Fruit fly (Drosophila melanogaster): Measurements from ENCODE around the gene Cog4.

The Cog4 gene

dm6 chr2L:10466865-10467270 is 21.6 kb downstream of the Cog4 start (continued):
- TF ChIP-seq CG13624 (GFP tag; optimal IDR thresholded peaks at IDR 0.05): peak; percentile 52
- TF ChIP-seq psq (GFP tag; optimal IDR thresholded peaks at IDR 0.05): peak; percentile 10
- peak; percentile 86 for TF ChIP-seq CG2712 (tag; optimal IDR thresholded peaks at IDR 0.05)
- TF ChIP-seq fd3F (GFP tag; optimal IDR thresholded peaks at IDR 0.05): peak; percentile 2
- TF ChIP-seq slp2 (GFP tag; optimal IDR thresholded peaks at IDR 0.05): peak; percentile 37
- TF ChIP-seq Meics (GFP tag; optimal IDR thresholded peaks at IDR 0.05): peak; percentile 51
- no peak for TF ChIP-seq zf30C (GFP tag; optimal IDR thresholded peaks at IDR 0.05)
- TF ChIP-seq sna (GFP tag; IDR thresholded peaks at IDR 0.05; ENCODE audit: partially characterized antibody): no peak
- peak; percentile 75; the same call in 2 of the 3 replicates for TF ChIP-seq row (GFP tag; IDR thresholded peaks at IDR 0.05)
- TF ChIP-seq HLH3B (GFP tag; IDR thresholded peaks at IDR 0.05): 0 out of 2 replicates have a peak, but pooled peaks have one; percentile 15
- TF ChIP-seq CG17359 (tag; optimal IDR thresholded peaks at IDR 0.05): peak; percentile 74
- TF ChIP-seq CG15073 (GFP tag; optimal IDR thresholded peaks at IDR 0.05): no peak
- TF ChIP-seq sens (GFP tag): peak; percentile 93
- TF ChIP-seq Lhr (GFP tag; optimal IDR thresholded peaks at IDR 0.05): peak; percentile 16
- TF ChIP-seq zen (tag; optimal IDR thresholded peaks at IDR 0.05): peak; percentile 16
- no peak for TF ChIP-seq CG6791 (GFP tag; IDR thresholded peaks at IDR 0.05; ENCODE audit: partially characterized antibody)
- peak; percentile 65 for TF ChIP-seq sd (tag; optimal IDR thresholded peaks at IDR 0.05)
- no peak for TF ChIP-seq Dip2 (GFP tag; IDR thresholded peaks at IDR 0.05)
- peak; percentile 53 for TF ChIP-seq dmrt11E (tag; optimal IDR thresholded peaks at IDR 0.05)
- peak; percentile 45 for TF ChIP-seq kay (GFP tag; optimal IDR thresholded peaks at IDR 0.05)
- peak; percentile 49 for TF ChIP-seq CG10654 (GFP tag; optimal IDR thresholded peaks at IDR 0.05)
- TF ChIP-seq CG11247 (GFP tag; IDR thresholded peaks at IDR 0.05): no peak
- TF ChIP-seq D19B (GFP tag; optimal IDR thresholded peaks at IDR 0.05): peak; percentile 84
- TF ChIP-seq usp (GFP tag; optimal IDR thresholded peaks at IDR 0.05): no peak
- TF ChIP-seq Gug (GFP tag; IDR thresholded peaks at IDR 0.05): peak; percentile 64; the same call in 3 of the 4 replicates
- TF ChIP-seq Bgb (GFP tag; IDR thresholded peaks at IDR 0.05; ENCODE audit: partially characterized antibody): no peak
- peak; percentile 73 for TF ChIP-seq gem (tag; optimal IDR thresholded peaks at IDR 0.05)
- no peak for TF ChIP-seq amos (GFP tag; IDR thresholded peaks at IDR 0.05; ENCODE audit: partially characterized antibody)
- no peak for TF ChIP-seq CG13123 (GFP tag; optimal IDR thresholded peaks at IDR 0.05)
- peak; percentile 72 for TF ChIP-seq CG9727 (GFP tag; optimal IDR thresholded peaks at IDR 0.05)
- no peak for TF ChIP-seq cad (GFP tag; optimal IDR thresholded peaks at IDR 0.05)
- peak; percentile 72 for TF ChIP-seq CG9437 (GFP tag; optimal IDR thresholded peaks at IDR 0.05)
- TF ChIP-seq CG6813 (GFP tag; optimal IDR thresholded peaks at IDR 0.05): peak; percentile 61
- no peak for TF ChIP-seq pan (optimal IDR thresholded peaks at IDR 0.05)
- TF ChIP-seq pan (GFP tag; optimal IDR thresholded peaks at IDR 0.05 in 1 of 2, IDR thresholded peaks at IDR 0.05 in 1 of 2): peak in 1 of 2 experiments; percentile 57
- peak; percentile 40 for TF ChIP-seq Fer3 (tag; optimal IDR thresholded peaks at IDR 0.05)
- no peak for TF ChIP-seq crc (GFP tag; optimal IDR thresholded peaks at IDR 0.05)
- TF ChIP-seq CG14860 (GFP tag; IDR thresholded peaks at IDR 0.05; ENCODE audit: partially characterized antibody): no peak
- TF ChIP-seq CG14710 (tag; optimal IDR thresholded peaks at IDR 0.05): peak; percentile 73
- TF ChIP-seq CG18599 (GFP tag; optimal IDR thresholded peaks at IDR 0.05): peak; percentile 36
- TF ChIP-seq CG8388 (GFP tag; optimal IDR thresholded peaks at IDR 0.05): peak; percentile 65
- no peak for TF ChIP-seq ato (GFP tag; IDR thresholded peaks at IDR 0.05; ENCODE audit: partially characterized antibody)
- no peak for TF ChIP-seq otp (GFP tag; IDR thresholded peaks at IDR 0.05)
- TF ChIP-seq sug (tag; optimal IDR thresholded peaks at IDR 0.05): no peak
- no peak for TF ChIP-seq schlank (tag; optimal IDR thresholded peaks at IDR 0.05)
- peak; percentile 4 for TF ChIP-seq Ets97D (GFP tag; optimal IDR thresholded peaks at IDR 0.05)
- TF ChIP-seq hkb (optimal IDR thresholded peaks at IDR 0.05): no peak
- TF ChIP-seq hkb (GFP tag; IDR thresholded peaks at IDR 0.05): peak; percentile 28; the same call in 1 of the 2 replicates
- no peak for TF ChIP-seq luna (GFP tag; optimal IDR thresholded peaks at IDR 0.05)
- peak; percentile 16 for TF ChIP-seq eyg (GFP tag; optimal IDR thresholded peaks at IDR 0.05)
- TF ChIP-seq inv (GFP tag; IDR thresholded peaks at IDR 0.05; ENCODE audit: partially characterized antibody): no peak

All from whole organism, embryonic.